Worm (Caenorhabditis elegans): ENCODE results near the gene T03F6.6.

The T03F6.6 gene

DNA sequence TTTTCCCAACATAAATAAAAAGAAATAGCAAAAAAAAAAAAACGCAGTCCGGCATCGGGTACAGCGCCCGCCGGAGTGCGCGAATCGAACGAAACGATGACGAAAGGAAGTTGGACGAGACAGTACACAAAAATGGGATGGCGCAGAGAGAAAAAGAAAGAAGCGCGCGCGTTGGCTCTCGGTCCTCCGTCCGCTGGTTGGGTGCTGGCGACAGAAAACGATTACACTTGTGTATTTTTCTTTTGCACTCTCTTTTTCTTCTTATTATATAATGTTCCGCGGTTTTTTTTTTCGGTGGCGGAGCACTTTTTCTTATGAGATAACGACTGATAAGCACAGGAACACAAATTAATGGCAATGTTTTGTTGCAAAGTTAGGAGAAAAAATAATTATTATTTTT is 2.8 kb downstream of the T03F6.6 start:
- TF ChIP-seq lir-3 (tag; optimal IDR thresholded peaks at IDR 0.05; ENCODE audit: poor library complexity) (no peak), unc-86 (tag; optimal IDR thresholded peaks at IDR 0.05) (peak; percentile 33), zag-1 (tag; optimal IDR thresholded peaks at IDR 0.05) (no peak), ceh-90 (tag; optimal IDR thresholded peaks at IDR 0.05) (no peak), fkh-8 (tag; optimal IDR thresholded peaks at IDR 0.05) (peak; percentile 4), ceh-82 (tag; optimal IDR thresholded peaks at IDR 0.05) (peak in 1 of 3 experiments; percentile 63), nhr-77 (tag; optimal IDR thresholded peaks at IDR 0.05) (peak; percentile 8), jun-1 (tag; optimal IDR thresholded peaks at IDR 0.05) (no peak), efl-1 (optimal IDR thresholded peaks at IDR 0.05) (peak; percentile 20 to 47), efl-1 (GFP tag; optimal IDR thresholded peaks at IDR 0.05 in 1 of 2) (peak; percentile 21 to 93), snpc-4 (tag; optimal IDR thresholded peaks at IDR 0.05) (no peak), nhr-12 (tag; optimal IDR thresholded peaks at IDR 0.05) (no peak), lin-35 (GFP tag; optimal IDR thresholded peaks at IDR 0.05) (peak; percentile 45 to 50), swsn-7 (tag; optimal IDR thresholded peaks at IDR 0.05) (peak; percentile 55), xbp-1 (tag; optimal IDR thresholded peaks at IDR 0.05) (peak; percentile 52), nhr-71 (tag; optimal IDR thresholded peaks at IDR 0.05) (peak; percentile 70), mdl-1 (tag; optimal IDR thresholded peaks at IDR 0.05) (peak in 1 of 2 experiments; percentile 44), ceh-8 (GFP tag; optimal IDR thresholded peaks at IDR 0.05) (no peak), hpl-2 (GFP tag; optimal IDR thresholded peaks at IDR 0.05) (no peak), tlp-1 (tag; optimal IDR thresholded peaks at IDR 0.05) (no peak), nhr-20 (tag; optimal IDR thresholded peaks at IDR 0.05) (peak; percentile 39), nhr-90 (tag; optimal IDR thresholded peaks at IDR 0.05; ENCODE audit: poor library complexity) (peak; percentile 45), irx-1 (tag; optimal IDR thresholded peaks at IDR 0.05) (peak; percentile 13), lsy-2 (tag; optimal IDR thresholded peaks at IDR 0.05) (peak; percentile 38 to 63), grh-1 (GFP tag; IDR thresholded peaks at IDR 0.05) (no peak), mep-1 (tag; optimal IDR thresholded peaks at IDR 0.05) (peak; percentile 27), nhr-76 (tag; optimal IDR thresholded peaks at IDR 0.05) (no peak), dpl-1 (GFP tag; optimal IDR thresholded peaks at IDR 0.05) (peak in 2 of 3 experiments; percentile 16 to 30), mef-2 (tag; optimal IDR thresholded peaks at IDR 0.05) (no peak), lin-15B (tag; optimal IDR thresholded peaks at IDR 0.05) (no peak), elt-2 (tag; optimal IDR thresholded peaks at IDR 0.05) (peak; percentile 70), lin-39 (tag; optimal IDR thresholded peaks at IDR 0.05) (no peak), snu-23 (GFP tag; optimal IDR thresholded peaks at IDR 0.05) (peak; percentile 77), nhr-47 (tag; optimal IDR thresholded peaks at IDR 0.05) (peak; percentile 31), ama-1 (optimal IDR thresholded peaks at IDR 0.05) (no peak), ztf-11 (tag; optimal IDR thresholded peaks at IDR 0.05) (peak in 1 of 2 experiments; percentile 18), dsc-1 (tag; optimal IDR thresholded peaks at IDR 0.05) (peak; percentile 32), nhr-85 (tag) (peak; percentile 64), ces-1 (GFP tag; optimal IDR thresholded peaks at IDR 0.05) (no peak), mab-9 (GFP tag; IDR thresholded peaks at IDR 0.05) (no peak), lin-14 (GFP tag; optimal IDR thresholded peaks at IDR 0.05) (peak; percentile 92), pqm-1 (tag; optimal IDR thresholded peaks at IDR 0.05) (peak; percentile 9), skn-1 (tag; optimal IDR thresholded peaks at IDR 0.05) (peak; percentile 66), F16B12.6 (tag; optimal IDR thresholded peaks at IDR 0.05) (peak; percentile 4), tbx-2 (tag; optimal IDR thresholded peaks at IDR 0.05) (peak; percentile 33)

DNA sequence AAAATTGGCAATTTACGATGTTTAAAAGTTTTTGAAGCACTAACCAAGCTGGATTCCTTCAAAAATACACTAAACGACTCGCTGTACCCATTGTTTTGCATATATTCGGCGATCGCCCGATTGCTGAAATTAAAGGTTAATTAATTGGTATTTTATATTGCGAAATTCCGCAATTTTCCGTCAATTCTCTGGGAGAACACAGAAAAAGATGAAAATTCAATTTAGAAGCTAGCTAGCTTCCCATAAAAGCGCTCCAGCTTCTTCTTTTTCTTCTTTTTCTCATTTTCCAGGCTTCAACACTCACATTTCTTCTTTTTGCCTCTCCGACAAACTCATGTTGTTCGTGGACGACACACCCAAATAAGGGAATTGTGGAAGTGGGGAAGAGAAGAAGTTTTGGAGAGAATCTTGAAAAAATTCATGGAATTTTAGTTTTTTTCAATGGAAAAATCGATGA is 3.8 kb downstream of the T03F6.6 start, which contains the start of gene lis-1:
TSS of gene lis-1 (minus strand) at position 407 of the 457 bp plus-strand sequence.
- TF ChIP-seq nhr-12 (tag; optimal IDR thresholded peaks at IDR 0.05) (no peak), nhr-71 (tag; optimal IDR thresholded peaks at IDR 0.05) (peak; percentile 11), ces-1 (GFP tag; optimal IDR thresholded peaks at IDR 0.05) (peak; percentile 68), hlh-4 (tag; optimal IDR thresholded peaks at IDR 0.05) (no peak)

Measured in whole organism, L1 larva.